Worm (Caenorhabditis elegans) whole organism, L4 larva: ENCODE measurements around the gene T06E6.15.

ENCODE experiments used
- F10B5.3 ChIP-seq: sonication (generic microtip); optimal IDR thresholded peaks from 2 replicates; lab custom pipeline; 2016; ENCODE audit warnings: mild to moderate bottlenecking, missing genetic modification characterization, missing compliant biosample characterization
- dmd-8 ChIP-seq: fragments of 200-800 bp; sonication (Bioruptor generic); IDR thresholded peaks from 2 replicates; pipeline ENCODE4 v1.3.6; 2022; ENCODE audit warnings: missing genetic modification characterization, missing compliant biosample characterization
- dmd-9 ChIP-seq: fragments of 200-800 bp; sonication (Bioruptor generic); IDR thresholded peaks from 2 replicates; pipeline ENCODE4 v1.3.6; 2022; ENCODE audit warnings: missing genetic modification reagents, missing genetic modification characterization, missing compliant biosample characterization
- gei-8 ChIP-seq: fragments of 200-800 bp; sonication (Bioruptor generic); optimal IDR thresholded peaks from 2 replicates; lab custom pipeline; 2018; ENCODE audit warnings: mild to moderate bottlenecking, missing genetic modification characterization, missing compliant biosample characterization
- lsy-2 ChIP-seq, 2 experiments: fragments of 150-350 bp in 1 of 2; sonication (generic microtip) in 1 of 2; optimal IDR thresholded peaks; 2 replicates each; lab custom pipeline; 2014 to 2017; ENCODE audit warnings: missing biosample characterization in 2 of 2, missing genetic modification characterization in 2 of 2
- nhr-41 ChIP-seq: fragments of 200-800 bp; sonication (Bioruptor generic); IDR thresholded peaks from 2 replicates; pipeline ENCODE4 v1.3.6; 2022; ENCODE audit warnings: missing genetic modification reagents, missing genetic modification characterization, missing compliant biosample characterization
- unc-62 ChIP-seq, 3 experiments: fragments of 150-350 bp in 1 of 3; sonication (generic microtip); optimal IDR thresholded peaks in 2 of 3; peaks in 1 of 3; 1 replicate in 1 of 3; 2 replicates in 2 of 3; lab custom pipeline; 2014 to 2017; ENCODE audit warnings: missing biosample characterization in 3 of 3, missing genetic modification characterization in 3 of 3, missing genetic modification reagents in 3 of 3, missing genotype in 1 of 3

The T06E6.15 gene

DNA sequence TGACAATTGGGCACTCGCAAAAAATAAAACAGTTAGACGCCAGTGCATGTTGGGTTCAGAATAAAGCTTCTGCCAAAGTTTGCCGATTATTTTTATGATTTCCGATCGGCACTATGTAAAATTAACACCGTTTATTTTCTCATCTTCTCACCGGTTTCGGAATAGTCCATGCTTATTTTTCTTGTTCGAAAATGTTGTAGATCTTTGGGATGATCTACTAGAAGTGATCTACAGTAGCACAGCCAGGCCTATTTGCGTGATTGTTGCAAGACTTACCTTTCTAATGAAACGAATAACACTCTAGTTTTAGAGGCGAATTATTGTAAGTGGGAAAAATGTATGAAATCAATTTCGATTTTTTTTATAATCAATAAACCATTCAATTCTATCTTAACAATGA is 49.0 kb downstream of the T06E6.15 start, which contains the start of gene clec-231:
clec-231 (minus strand) TSS at position 101 of the 400 bp plus-strand sequence.
- TF ChIP-seq gei-8 (no peak), nhr-41 (no peak), dmd-9 (GFP tag; lab: Robert Waterston, UW) (no peak), F10B5.3 (tag; lab: Kevin White, UChicago) (no peak), dmd-8 (no peak)

DNA sequence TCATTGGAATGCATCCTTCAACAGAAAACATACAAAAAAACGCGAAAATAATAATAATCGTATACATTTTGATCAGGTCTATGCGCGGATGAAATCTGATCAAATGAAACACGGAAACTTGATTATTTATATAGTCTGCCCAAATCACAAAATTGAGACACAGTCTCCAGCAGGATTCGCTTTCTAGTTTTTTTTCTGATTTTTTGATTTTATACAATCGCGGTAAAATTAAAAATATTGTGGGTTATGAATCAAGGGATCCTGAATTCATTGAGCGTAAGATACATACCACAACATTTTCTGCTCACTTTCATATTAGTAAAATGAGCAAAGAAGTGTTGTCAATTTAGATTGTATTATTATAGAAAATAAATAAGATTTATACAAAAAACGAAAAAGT is 50.5 kb downstream of the T06E6.15 start, which contains the start of gene clec-230:
clec-230 (minus strand) TSS at position 101 of the 400 bp plus-strand sequence.
- TF ChIP-seq unc-62 (GFP tag; optimal IDR thresholded peaks at IDR 0.05 in 1 of 2; lab: Kevin White, UChicago) (peak in 1 of 2 experiments; percentile 64), unc-62 (tag; optimal IDR thresholded peaks at IDR 0.05; lab: Kevin White, UChicago) (no peak), lsy-2 (tag; optimal IDR thresholded peaks at IDR 0.05; lab: Kevin White, UChicago) (no peak)
